Worm (Caenorhabditis elegans): Measurements from ENCODE around the gene C26B9.5.

DNA sequence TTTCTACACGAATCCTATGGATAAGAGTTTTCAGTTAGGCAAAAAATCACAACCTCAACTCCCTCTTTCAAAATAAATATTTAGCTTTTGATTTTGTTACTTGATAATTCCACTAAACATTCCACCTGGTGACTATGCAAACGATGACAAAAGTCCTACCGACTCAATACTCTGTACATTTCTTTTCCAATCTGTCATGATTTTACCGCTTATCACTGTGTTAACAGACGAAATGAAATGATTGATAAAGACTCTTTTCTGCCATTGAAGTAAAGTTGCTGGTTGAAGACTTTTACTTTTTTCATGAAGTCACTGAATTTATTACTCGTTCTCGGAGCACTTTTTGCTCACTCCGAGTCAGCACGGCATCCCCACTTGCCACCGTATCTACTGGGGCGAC lies at the start of gene C26B9.5:
- no peak for TF ChIP-seq pha-4 (tag; optimal IDR thresholded peaks at IDR 0.05)
- TF ChIP-seq lin-13 (tag; optimal IDR thresholded peaks at IDR 0.05) = no peak
- no peak for TF ChIP-seq snpc-4 (tag; optimal IDR thresholded peaks at IDR 0.05)
- TF ChIP-seq ces-1 (GFP tag; optimal IDR thresholded peaks at IDR 0.05) = no peak
- TF ChIP-seq sptf-1 (tag; optimal IDR thresholded peaks at IDR 0.05) = no peak
- no peak for TF ChIP-seq lsy-2 (tag; optimal IDR thresholded peaks at IDR 0.05)
- no peak for TF ChIP-seq elt-3 (tag; optimal IDR thresholded peaks at IDR 0.05)
- TF ChIP-seq blmp-1 (tag; optimal IDR thresholded peaks at IDR 0.05) = no peak
- no peak for TF ChIP-seq mab-5 (tag; optimal IDR thresholded peaks at IDR 0.05)
- TF ChIP-seq unc-62 (GFP tag; optimal IDR thresholded peaks at IDR 0.05) = no peak
- TF ChIP-seq nhr-76 (tag; optimal IDR thresholded peaks at IDR 0.05) = no peak
- no peak for TF ChIP-seq nhr-237 (tag; optimal IDR thresholded peaks at IDR 0.05)
- no peak for TF ChIP-seq elt-1 (tag; optimal IDR thresholded peaks at IDR 0.05; ENCODE audit: borderline replicate concordance, insufficient read depth)
